Worm (Caenorhabditis elegans): ENCODE results near the gene R05G6.1.

Gene R05G6.1

DNA sequence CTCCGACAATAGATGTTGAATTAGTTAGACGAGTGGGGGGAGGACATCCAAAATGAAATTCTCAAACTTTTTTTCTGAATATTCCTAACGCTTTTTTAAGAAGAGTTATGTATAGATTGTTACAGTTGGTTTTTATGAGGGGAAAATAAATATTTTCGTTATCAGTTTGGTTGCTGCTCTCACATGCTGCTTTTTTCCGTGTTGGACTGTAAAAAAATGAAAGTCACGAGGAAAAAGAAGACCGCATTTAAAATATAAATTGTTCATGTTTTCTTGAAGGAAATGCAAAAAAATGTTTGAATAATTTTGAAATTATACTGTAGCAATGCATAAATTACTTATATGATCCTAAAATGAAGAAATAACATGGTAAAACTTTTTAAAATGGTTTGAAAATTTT, 11.6 kb upstream of the R05G6.1 start:
- TF ChIP-seq hmg-1.2 (GFP tag; IDR thresholded peaks at IDR 0.05) (no peak), attf-3 (GFP tag; conservative IDR thresholded peaks at IDR 0.05) (0 out of 2 replicates have a peak, but pooled peaks have one; percentile 20), nhr-80 (tag; optimal IDR thresholded peaks at IDR 0.05) (peak; percentile 25), rcor-1 (GFP tag; IDR thresholded peaks at IDR 0.05) (no peak)

DNA sequence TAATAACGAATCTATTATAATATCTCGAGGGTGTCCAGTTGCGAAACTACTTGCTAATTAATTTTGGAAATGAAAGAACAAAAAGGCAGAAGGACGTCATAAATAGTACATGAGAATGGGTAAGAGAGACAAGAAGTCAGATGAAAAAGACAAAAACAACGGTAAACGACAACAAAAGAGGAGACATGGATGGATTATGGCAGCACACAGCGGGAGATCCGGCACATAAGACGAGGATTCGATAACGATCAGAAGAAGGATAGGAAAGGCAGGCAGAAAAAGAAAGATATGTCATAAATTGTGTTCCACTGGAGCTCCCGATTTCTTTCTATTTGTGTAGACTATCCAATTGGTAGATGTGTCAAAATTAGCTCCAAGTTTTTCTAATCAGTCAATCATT, 10.9 kb upstream of the R05G6.1 start:
- TF ChIP-seq bed-1 (GFP tag; IDR thresholded peaks at IDR 0.05) (no peak), Y56A3A.18 (GFP tag; IDR thresholded peaks at IDR 0.05) (no peak), lin-40 (tag; optimal IDR thresholded peaks at IDR 0.05) (no peak), sptf-2 (GFP tag; optimal IDR thresholded peaks at IDR 0.05) (no peak), dpl-1 (GFP tag; optimal IDR thresholded peaks at IDR 0.05) (no peak), Y53G8AR.9 (GFP tag; conservative IDR thresholded peaks at IDR 0.05) (no peak)

DNA sequence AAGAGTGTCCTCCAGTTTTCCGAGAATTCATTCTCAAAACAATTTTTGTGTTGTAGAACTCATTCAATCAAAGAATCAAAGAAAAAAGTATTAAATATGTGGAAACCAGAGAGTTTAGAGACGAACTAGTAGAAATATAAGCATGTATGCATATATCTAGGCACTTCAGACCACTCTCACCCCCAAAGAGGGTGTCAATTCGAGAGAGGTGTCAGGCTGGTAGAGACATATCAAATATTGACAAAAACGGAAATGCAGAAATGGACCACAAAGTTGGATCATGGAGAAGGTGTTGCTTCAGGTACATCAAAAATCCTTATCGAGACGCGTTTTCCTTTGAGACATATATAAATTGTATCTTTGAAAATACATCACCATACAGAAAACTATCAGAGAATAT, 8.7 kb upstream of the R05G6.1 start:
- TF ChIP-seq lag-1 (GFP tag; IDR thresholded peaks at IDR 0.05) = no peak
- TF ChIP-seq ceh-79 (tag; optimal IDR thresholded peaks at IDR 0.05) = no peak
- TF ChIP-seq aptf-3 (GFP tag; IDR thresholded peaks at IDR 0.05) = no peak
- no peak for TF ChIP-seq madf-3 (GFP tag; IDR thresholded peaks at IDR 0.05)
- TF ChIP-seq B0261.1 (tag; optimal IDR thresholded peaks at IDR 0.05) = no peak
- TF ChIP-seq ztf-25 (GFP tag; IDR thresholded peaks at IDR 0.05) = no peak
- TF ChIP-seq nhr-80 (tag; optimal IDR thresholded peaks at IDR 0.05) = no peak
- TF ChIP-seq him-1 (tag; optimal IDR thresholded peaks at IDR 0.05) = no peak
- no peak for TF ChIP-seq rpc-1 (optimal IDR thresholded peaks at IDR 0.05)
- no peak for TF ChIP-seq rpc-1 (tag; optimal IDR thresholded peaks at IDR 0.05)
- no peak for TF ChIP-seq tbp1 (GFP tag; optimal IDR thresholded peaks at IDR 0.05)
- TF ChIP-seq nhr-27 (tag; optimal IDR thresholded peaks at IDR 0.05) = no peak
- TF ChIP-seq snpc-1.1 (tag; optimal IDR thresholded peaks at IDR 0.05; ENCODE audit: insufficient read depth) = no peak
- TF ChIP-seq K11D2.4 (GFP tag; IDR thresholded peaks at IDR 0.05) = no peak

DNA sequence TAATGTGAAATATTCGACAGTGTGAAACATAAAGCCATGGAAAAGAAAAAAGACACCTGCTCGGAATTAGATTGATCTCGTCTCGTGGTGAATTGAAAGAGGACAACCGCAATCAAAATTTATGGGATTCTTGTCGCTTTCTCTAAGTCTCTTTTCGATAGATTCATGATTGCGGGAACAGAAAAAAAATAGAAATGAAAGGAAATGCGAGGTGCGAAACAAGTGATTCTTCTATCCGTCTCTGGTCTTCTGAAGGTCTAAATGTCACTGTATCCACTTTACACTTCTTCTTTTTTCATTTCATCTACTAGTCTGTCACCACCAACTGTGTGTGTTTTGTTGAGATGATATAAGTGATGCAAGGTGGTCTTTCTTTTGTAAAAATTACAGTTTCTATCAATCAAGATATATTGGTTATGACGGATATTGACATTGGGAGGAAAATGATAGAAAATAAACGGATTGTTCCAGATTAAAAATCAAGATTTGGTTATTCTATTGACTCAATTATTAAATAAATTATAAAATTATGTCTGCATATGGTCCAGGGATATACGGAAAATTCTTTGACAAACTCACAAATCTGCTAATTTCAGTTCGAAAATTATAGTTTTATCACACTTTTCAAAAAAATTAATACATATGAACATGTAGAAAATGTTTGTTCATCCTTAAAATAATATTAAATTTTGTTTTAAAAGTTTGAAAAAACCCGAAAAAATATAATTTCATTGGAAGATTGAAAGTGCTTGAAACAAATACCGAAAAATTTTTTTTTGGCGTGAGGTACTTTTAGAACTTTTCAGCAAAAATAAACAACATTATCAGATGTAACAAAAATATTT, 2.0 kb upstream of the R05G6.1 start:
- TF ChIP-seq nfya-1 (tag; optimal IDR thresholded peaks at IDR 0.05; ENCODE audit: borderline replicate concordance, insufficient read depth) = no peak
- TF ChIP-seq madf-8 (GFP tag; conservative IDR thresholded peaks at IDR 0.05) = no peak
- no peak for TF ChIP-seq attf-6 (GFP tag; IDR thresholded peaks at IDR 0.05)
- TF ChIP-seq Y79H2A.3 (GFP tag; conservative IDR thresholded peaks at IDR 0.05) = no peak
- TF ChIP-seq let-607 (tag; optimal IDR thresholded peaks at IDR 0.05) = no peak
- TF ChIP-seq F10E7.11 (tag; optimal IDR thresholded peaks at IDR 0.05) = no peak
- TF ChIP-seq ztf-22 (GFP tag; optimal IDR thresholded peaks at IDR 0.05) = no peak
- TF ChIP-seq K12H6.12 (tag; optimal IDR thresholded peaks at IDR 0.05) = no peak
- no peak for TF ChIP-seq ceh-58 (GFP tag; IDR thresholded peaks at IDR 0.05)
- no peak for TF ChIP-seq ccch-3 (GFP tag; optimal IDR thresholded peaks at IDR 0.05)
- TF ChIP-seq lin-26 (GFP tag; IDR thresholded peaks at IDR 0.05) = no peak
- no peak for TF ChIP-seq ama-1 (optimal IDR thresholded peaks at IDR 0.05)
- TF ChIP-seq ama-1 (GFP tag; optimal IDR thresholded peaks at IDR 0.05) = no peak
